Worm (Caenorhabditis elegans) whole organism, L1 larva: ENCODE measurements around the gene ZC132.3.

ENCODE experiments used
- aly-2 ChIP-seq: fragments of 150-350 bp; optimal IDR thresholded peaks from 2 replicates; lab custom pipeline; 2014; ENCODE audit warnings: missing biosample characterization, missing genetic modification characterization
- ama-1 ChIP-seq: fragments of 150-350 bp; optimal IDR thresholded peaks from 2 replicates; lab custom pipeline; 2014
- elt-2 ChIP-seq: sonication (generic microtip); optimal IDR thresholded peaks from 2 replicates; lab custom pipeline; 2016; ENCODE audit warnings: missing genetic modification characterization, mild to moderate bottlenecking, inconsistent platforms, missing compliant biosample characterization, missing genetic modification reagents
- mef-2 ChIP-seq: fragments of 150-350 bp; optimal IDR thresholded peaks from 2 replicates; lab custom pipeline; 2014; ENCODE audit warnings: missing biosample characterization, missing genetic modification characterization
- mep-1 ChIP-seq: fragments of 150-350 bp; optimal IDR thresholded peaks from 2 replicates; lab custom pipeline; 2014; ENCODE audit warnings: missing biosample characterization, missing genetic modification characterization
- nhr-12 ChIP-seq: sonication (generic microtip); optimal IDR thresholded peaks from 2 replicates; lab custom pipeline; 2017; ENCODE audit warnings: missing biosample characterization, missing genetic modification characterization
- nhr-28 ChIP-seq: fragments of 150-350 bp; optimal IDR thresholded peaks from 2 replicates; lab custom pipeline; 2014; ENCODE audit warnings: missing biosample characterization, missing genetic modification characterization
- nhr-77 ChIP-seq: fragments of 150-350 bp; optimal IDR thresholded peaks from 2 replicates; lab custom pipeline; 2014; ENCODE audit warnings: missing biosample characterization, missing genetic modification characterization
- nhr-84 ChIP-seq: sonication (generic microtip); optimal IDR thresholded peaks from 2 replicates; lab custom pipeline; 2017; ENCODE audit warnings: missing biosample characterization, missing genetic modification characterization
- pqm-1 ChIP-seq: sonication (generic microtip); optimal IDR thresholded peaks from 3 replicates; lab custom pipeline; 2017; ENCODE audit warnings: missing biosample characterization, missing genetic modification characterization
- rnt-1 ChIP-seq: sonication (generic microtip); optimal IDR thresholded peaks from 2 replicates; lab custom pipeline; 2016; ENCODE audit warnings: mild to moderate bottlenecking, missing genetic modification characterization, moderate library complexity, missing compliant biosample characterization
- swsn-7 ChIP-seq: sonication (generic microtip); optimal IDR thresholded peaks from 2 replicates; lab custom pipeline; 2016; ENCODE audit warnings: missing genetic modification characterization, missing compliant biosample characterization
- tlp-1 ChIP-seq: fragments of 150-350 bp; optimal IDR thresholded peaks from 2 replicates; lab custom pipeline; 2014; ENCODE audit warnings: missing biosample characterization, missing genetic modification characterization
- unc-62 ChIP-seq: fragments of 150-350 bp; optimal IDR thresholded peaks from 2 replicates; lab custom pipeline; 2014; ENCODE audit warnings: missing biosample characterization, missing genetic modification reagents, missing genetic modification characterization

ce11 chrV:4341736-4342135 lies 42.1 kb upstream of the ZC132.3 start:
- TF ChIP-seq unc-62 (GFP tag; lab: Kevin White, UChicago) (no peak), nhr-77 (tag; lab: Kevin White, UChicago) (no peak), elt-2 (no peak), aly-2 (tag; lab: Kevin White, UChicago) (no peak), nhr-12 (no peak), mef-2 (tag; lab: Kevin White, UChicago) (no peak), tlp-1 (tag; lab: Kevin White, UChicago) (no peak), ama-1 (lab: Kevin White, UChicago) (no peak), mep-1 (tag; lab: Kevin White, UChicago) (no peak), rnt-1 (tag; lab: Kevin White, UChicago) (no peak), nhr-84 (tag; lab: Kevin White, UChicago) (no peak), nhr-28 (tag; lab: Kevin White, UChicago) (no peak), pqm-1 (no peak), swsn-7 (tag; lab: Kevin White, UChicago) (no peak)
